Fruit fly (Drosophila melanogaster): ENCODE data around the gene Sfp26Ad.

Sfp26Ad gene

dm6 chr2L:5983236-5983635, 40.1 kb upstream of the Sfp26Ad start:
- TF ChIP-seq toe (GFP tag; optimal IDR thresholded peaks at IDR 0.05), result no peak
- peak; percentile 87 for TF ChIP-seq tj (GFP tag; optimal IDR thresholded peaks at IDR 0.05)

- TF ChIP-seq Mnt (GFP tag; optimal IDR thresholded peaks at IDR 0.05) (peak; percentile 52), cic (GFP tag; optimal IDR thresholded peaks at IDR 0.05) (peak; percentile 80), kay (GFP tag; ENCODE audit: borderline replicate concordance) (no peak), tj (GFP tag; optimal IDR thresholded peaks at IDR 0.05) (peak; percentile 9), bab1 (GFP tag; optimal IDR thresholded peaks at IDR 0.05) (peak; percentile 40), CG7101 (tag; optimal IDR thresholded peaks at IDR 0.05) (peak; percentile 57), CG14711 (tag; optimal IDR thresholded peaks at IDR 0.05) (peak; percentile 38), CG7045 (GFP tag; optimal IDR thresholded peaks at IDR 0.05) (peak; percentile 40), CG5204 (GFP tag; optimal IDR thresholded peaks at IDR 0.05) (peak; percentile 60), CG33017 (tag; optimal IDR thresholded peaks at IDR 0.05) (no peak), pad (GFP tag; optimal IDR thresholded peaks at IDR 0.05) (peak; percentile 93), cnc (optimal IDR thresholded peaks at IDR 0.05) (no peak), CG11617 (GFP tag; optimal IDR thresholded peaks at IDR 0.05) (peak; percentile 46), Clk (GFP tag; optimal IDR thresholded peaks at IDR 0.05) (peak; percentile 64), toe (GFP tag; optimal IDR thresholded peaks at IDR 0.05) (peak; percentile 36), CG12768 (GFP tag; optimal IDR thresholded peaks at IDR 0.05) (no peak), ovo (GFP tag; optimal IDR thresholded peaks at IDR 0.05) (peak; percentile 85), Crg-1 (GFP tag; optimal IDR thresholded peaks at IDR 0.05) (peak; percentile 76), CG1620 (GFP tag; optimal IDR thresholded peaks at IDR 0.05) (peak; percentile 87), Hr96 (GFP tag; optimal IDR thresholded peaks at IDR 0.05) (peak; percentile 82)
Measured at dm6 chr2L:5982334-5982987, 39.4 kb upstream of the Sfp26Ad start.

dm6 chr2L:5981433-5982333, 38.6 kb upstream of the Sfp26Ad start, which contains the start of gene eIF4A:
Gene eIF4A, plus strand, starts transcription at chr2L:5981764.
- TF ChIP-seq cic (GFP tag; optimal IDR thresholded peaks at IDR 0.05) (no peak), pad (GFP tag; optimal IDR thresholded peaks at IDR 0.05) (no peak), CG14711 (tag; optimal IDR thresholded peaks at IDR 0.05) (no peak), bab1 (GFP tag; optimal IDR thresholded peaks at IDR 0.05) (peak; percentile 27), CG33017 (tag; optimal IDR thresholded peaks at IDR 0.05) (peak; percentile 2), Clk (GFP tag; optimal IDR thresholded peaks at IDR 0.05) (no peak), CG11617 (GFP tag; optimal IDR thresholded peaks at IDR 0.05) (no peak), ovo (GFP tag; optimal IDR thresholded peaks at IDR 0.05) (peak; percentile 18), CG12768 (GFP tag; optimal IDR thresholded peaks at IDR 0.05) (peak; percentile 95), Mnt (GFP tag; optimal IDR thresholded peaks at IDR 0.05) (peak; percentile 97), Hr96 (GFP tag; optimal IDR thresholded peaks at IDR 0.05) (peak; percentile 20), cnc (optimal IDR thresholded peaks at IDR 0.05) (no peak), kay (GFP tag; ENCODE audit: borderline replicate concordance) (peak; percentile 43), tj (GFP tag; optimal IDR thresholded peaks at IDR 0.05) (no peak), toe (GFP tag; optimal IDR thresholded peaks at IDR 0.05) (no peak), CG7101 (tag; optimal IDR thresholded peaks at IDR 0.05) (peak; percentile 34), CG5204 (GFP tag; optimal IDR thresholded peaks at IDR 0.05) (no peak), Crg-1 (GFP tag; optimal IDR thresholded peaks at IDR 0.05) (no peak), CG1620 (GFP tag; optimal IDR thresholded peaks at IDR 0.05) (no peak), CG7045 (GFP tag; optimal IDR thresholded peaks at IDR 0.05) (no peak)

dm6 chr2L:5980862-5981432, 37.8 kb upstream of the Sfp26Ad start, which contains the start of gene chic:
Gene chic, minus strand, starts transcription at chr2L:5981018.
- TF ChIP-seq Hr96 (GFP tag; optimal IDR thresholded peaks at IDR 0.05) (peak; percentile 68), CG5204 (GFP tag; optimal IDR thresholded peaks at IDR 0.05) (peak; percentile 70), pad (GFP tag; optimal IDR thresholded peaks at IDR 0.05) (no peak), Mnt (GFP tag; optimal IDR thresholded peaks at IDR 0.05) (peak; percentile 69), CG33017 (tag; optimal IDR thresholded peaks at IDR 0.05) (no peak), CG7101 (tag; optimal IDR thresholded peaks at IDR 0.05) (no peak), toe (GFP tag; optimal IDR thresholded peaks at IDR 0.05) (peak; percentile 76), CG1620 (GFP tag; optimal IDR thresholded peaks at IDR 0.05) (peak; percentile 72), bab1 (GFP tag; optimal IDR thresholded peaks at IDR 0.05) (peak; percentile 68), CG7045 (GFP tag; optimal IDR thresholded peaks at IDR 0.05) (peak; percentile 35), CG12768 (GFP tag; optimal IDR thresholded peaks at IDR 0.05) (peak; percentile 3)

dm6 chr2L:5979957-5980861, 37.1 kb upstream of the Sfp26Ad start:
- TF ChIP-seq CG12768 (GFP tag; optimal IDR thresholded peaks at IDR 0.05) (peak; percentile 76), CG7101 (tag; optimal IDR thresholded peaks at IDR 0.05) (peak; percentile 40), Mnt (GFP tag; optimal IDR thresholded peaks at IDR 0.05) (peak; percentile 68), CG14711 (tag; optimal IDR thresholded peaks at IDR 0.05) (peak; percentile 34), bab1 (GFP tag; optimal IDR thresholded peaks at IDR 0.05) (peak; percentile 78), Clk (GFP tag; optimal IDR thresholded peaks at IDR 0.05) (no peak), Hr96 (GFP tag; optimal IDR thresholded peaks at IDR 0.05) (peak; percentile 46), kay (GFP tag; ENCODE audit: borderline replicate concordance) (peak; percentile 100), CG5204 (GFP tag; optimal IDR thresholded peaks at IDR 0.05) (no peak), CG1620 (GFP tag; optimal IDR thresholded peaks at IDR 0.05) (no peak), CG11617 (GFP tag; optimal IDR thresholded peaks at IDR 0.05) (no peak), ovo (GFP tag; optimal IDR thresholded peaks at IDR 0.05) (peak; percentile 88), pad (GFP tag; optimal IDR thresholded peaks at IDR 0.05) (peak; percentile 91), tj (GFP tag; optimal IDR thresholded peaks at IDR 0.05) (peak; percentile 23), Crg-1 (GFP tag; optimal IDR thresholded peaks at IDR 0.05) (peak; percentile 8), cic (GFP tag; optimal IDR thresholded peaks at IDR 0.05) (peak; percentile 5), toe (GFP tag; optimal IDR thresholded peaks at IDR 0.05) (no peak), CG33017 (tag; optimal IDR thresholded peaks at IDR 0.05) (peak; percentile 27), cnc (optimal IDR thresholded peaks at IDR 0.05) (no peak), CG7045 (GFP tag; optimal IDR thresholded peaks at IDR 0.05) (no peak)
